Worm (Caenorhabditis elegans) whole organism, L3 larva: ENCODE results near the gene pmp-5.

ENCODE experiments used
- R02D3.7 ChIP-seq: fragments of 150-350 bp; optimal IDR thresholded peaks from 2 replicates; lab custom pipeline; 2014; ENCODE audit warnings: missing biosample characterization, missing genetic modification characterization
- aly-2 ChIP-seq: fragments of 150-350 bp; optimal IDR thresholded peaks from 2 replicates; lab custom pipeline; 2014; ENCODE audit warnings: missing biosample characterization, missing genetic modification characterization
- ama-1 ChIP-seq: fragments of 150-350 bp; optimal IDR thresholded peaks from 2 replicates; lab custom pipeline; 2018
- nhr-12 ChIP-seq: fragments of 150-350 bp; optimal IDR thresholded peaks from 2 replicates; lab custom pipeline; 2014; ENCODE audit warnings: missing biosample characterization, missing genetic modification characterization
- nhr-25 ChIP-seq: sonication (generic microtip); optimal IDR thresholded peaks from 2 replicates; lab custom pipeline; 2017; ENCODE audit warnings: missing biosample characterization, missing genetic modification characterization
- nhr-76 ChIP-seq: fragments of 150-350 bp; sonication (generic microtip); optimal IDR thresholded peaks from 5 replicates; lab custom pipeline; 2014; ENCODE audit warnings: missing biosample characterization, missing genetic modification characterization
- nhr-77 ChIP-seq: fragments of 150-350 bp; optimal IDR thresholded peaks from 2 replicates; lab custom pipeline; 2014; ENCODE audit warnings: missing biosample characterization, missing genetic modification characterization
- unc-39 ChIP-seq: sonication (generic microtip); optimal IDR thresholded peaks from 4 replicates; lab custom pipeline; 2017; ENCODE audit warnings: missing biosample characterization, missing genetic modification characterization
- ztf-4 ChIP-seq: fragments of 150-350 bp; optimal IDR thresholded peaks from 2 replicates; lab custom pipeline; 2014; ENCODE audit warnings: missing biosample characterization, missing genetic modification characterization

DNA sequence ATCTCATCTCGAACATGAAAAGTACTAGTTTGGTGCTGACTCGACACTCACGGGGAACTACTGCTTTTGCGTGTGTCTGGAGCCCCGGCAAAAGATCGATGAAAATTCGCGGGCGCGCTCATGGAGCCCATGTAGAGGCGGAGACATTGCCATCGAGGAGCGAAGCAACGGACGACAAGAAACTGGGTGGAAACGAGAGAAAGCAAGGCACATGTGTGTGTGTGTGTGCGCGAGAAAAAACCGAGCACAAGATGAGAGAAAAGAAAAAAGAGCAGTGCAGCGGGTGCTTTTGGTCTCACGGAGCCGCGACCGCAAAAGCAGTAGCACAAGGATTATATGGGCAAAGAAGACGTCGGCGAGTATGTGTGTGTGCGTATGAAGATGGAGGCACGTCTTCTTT, 6.8 kb downstream of the pmp-5 start:
- TF ChIP-seq R02D3.7 (tag; lab: Kevin White, UChicago): no peak
- TF ChIP-seq nhr-76 (tag; lab: Kevin White, UChicago): no peak
- TF ChIP-seq nhr-77: no peak
- TF ChIP-seq nhr-12 (tag; lab: Kevin White, UChicago): no peak
- TF ChIP-seq aly-2 (tag; lab: Kevin White, UChicago): no peak
- TF ChIP-seq unc-39 (tag; lab: Kevin White, UChicago): no peak
- TF ChIP-seq nhr-25 (tag; lab: Kevin White, UChicago): no peak
- TF ChIP-seq ztf-4: no peak
- no peak for TF ChIP-seq ama-1 (lab: Kevin White, UChicago)
